Worm (Caenorhabditis elegans): ENCODE measurements around the gene arl-1.

ce11 chrII:8532015-8532414 is 49.8 kb upstream of the arl-1 start:
- TF ChIP-seq egl-27 (tag; optimal IDR thresholded peaks at IDR 0.05) (no peak), ama-1 (optimal IDR thresholded peaks at IDR 0.05) (no peak), nhr-11 (tag; optimal IDR thresholded peaks at IDR 0.05) (no peak)

All from whole organism, L2 larva.